Fruit fly (Drosophila melanogaster) whole organism: ENCODE data around the gene Desat1.

Source experiments
- CG8478 ChIP-seq: fragments of >200 bp; optimal IDR thresholded peaks from 2 replicates; lab custom pipeline; 2018; ENCODE audit warnings: inconsistent platforms
- Dll ChIP-seq: fragments of >200 bp; optimal IDR thresholded peaks from 2 replicates; lab custom pipeline; 2017
- pan ChIP-seq: fragments of >200 bp; optimal IDR thresholded peaks from 2 replicates; lab custom pipeline; 2017
- psq ChIP-seq: fragments of >200 bp; optimal IDR thresholded peaks from 2 replicates; lab custom pipeline; 2017
- usp ChIP-seq: fragments of >200 bp; optimal IDR thresholded peaks from 2 replicates; lab custom pipeline; 2017; ENCODE audit warnings: missing biosample characterization, missing genetic modification characterization, mixed read lengths

DNA sequence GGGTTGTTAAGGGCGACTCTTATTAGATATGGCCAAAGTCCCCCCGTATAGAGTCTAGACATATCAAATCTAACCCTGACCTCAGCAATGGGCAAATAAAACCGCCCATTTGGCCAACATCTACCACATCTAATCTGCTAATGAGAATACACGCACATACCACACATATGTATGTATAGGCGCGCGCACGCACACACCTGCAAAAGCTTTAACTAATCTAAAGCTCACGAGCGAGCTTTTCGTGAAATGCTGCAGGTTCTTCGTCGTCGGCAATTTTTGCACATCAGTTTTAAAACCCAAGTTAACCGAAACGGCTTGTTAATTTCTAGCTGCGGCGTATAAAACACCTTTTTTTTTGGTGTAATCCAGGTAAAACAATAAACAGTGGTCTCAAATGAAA lies 4.4 kb downstream of the Desat1 start:
- TF ChIP-seq psq (lab: Kevin White, UChicago) (no peak), CG8478 (no peak), Dll (lab: Kevin White, UChicago) (no peak), usp (no peak), pan (lab: Kevin White, UChicago) (no peak)
